Worm (Caenorhabditis elegans): ENCODE results near the gene fbxb-72.

Gene fbxb-72

ce11 chrV:702260-702659, 21.5 kb downstream of the fbxb-72 start, which contains the start of gene srbc-37:
Gene srbc-37 (plus strand): TSS chrV:702560.
- TF ChIP-seq zag-1 (tag; optimal IDR thresholded peaks at IDR 0.05) (no peak), nhr-76 (tag; optimal IDR thresholded peaks at IDR 0.05) (no peak), C34B4.2 (tag; optimal IDR thresholded peaks at IDR 0.05) (no peak), nhr-71 (tag; optimal IDR thresholded peaks at IDR 0.05) (no peak), ceh-82 (tag; optimal IDR thresholded peaks at IDR 0.05) (no peak), ama-1 (optimal IDR thresholded peaks at IDR 0.05) (no peak), mep-1 (tag; optimal IDR thresholded peaks at IDR 0.05) (no peak), lin-13 (GFP tag; optimal IDR thresholded peaks at IDR 0.05) (no peak), skn-1 (tag; optimal IDR thresholded peaks at IDR 0.05) (no peak), fkh-4 (tag; optimal IDR thresholded peaks at IDR 0.05; ENCODE audit: borderline replicate concordance) (no peak), zip-4 (GFP tag; optimal IDR thresholded peaks at IDR 0.05) (no peak), aha-1 (tag; optimal IDR thresholded peaks at IDR 0.05) (no peak), hlh-17 (GFP tag; optimal IDR thresholded peaks at IDR 0.05; ENCODE audit: borderline replicate concordance) (no peak), unc-62 (GFP tag; optimal IDR thresholded peaks at IDR 0.05) (no peak), ceh-63 (GFP tag; optimal IDR thresholded peaks at IDR 0.05) (no peak)

- TF ChIP-seq lir-3 (tag; optimal IDR thresholded peaks at IDR 0.05; ENCODE audit: poor library complexity) = no peak
- TF ChIP-seq efl-1 (optimal IDR thresholded peaks at IDR 0.05) = no peak
- no peak for TF ChIP-seq efl-1 (GFP tag; optimal IDR thresholded peaks at IDR 0.05 in 1 of 2)
- TF ChIP-seq lin-35 (GFP tag; optimal IDR thresholded peaks at IDR 0.05) = no peak
- no peak for TF ChIP-seq egl-27 (tag; optimal IDR thresholded peaks at IDR 0.05)
- no peak for TF ChIP-seq swsn-7 (tag; optimal IDR thresholded peaks at IDR 0.05)
Observed at ce11 chrV:699489-700129, 24.1 kb downstream of the fbxb-72 start, which contains the start of the genes ugt-29 and srx-5. Gene ugt-29 (minus strand): TSS chrV:699589. Gene srx-5 (plus strand): TSS chrV:700079.

- TF ChIP-seq ztf-4 (tag; optimal IDR thresholded peaks at IDR 0.05) = no peak
- TF ChIP-seq ceh-82 (tag; optimal IDR thresholded peaks at IDR 0.05) = no peak
- no peak for TF ChIP-seq sup-37 (GFP tag; optimal IDR thresholded peaks at IDR 0.05)
- no peak for TF ChIP-seq isw-1 (GFP tag; IDR thresholded peaks at IDR 0.05)
- TF ChIP-seq nhr-85 (tag) = no peak
- no peak for TF ChIP-seq snu-23 (GFP tag; optimal IDR thresholded peaks at IDR 0.05)
- TF ChIP-seq C34B4.2 (tag; optimal IDR thresholded peaks at IDR 0.05) = no peak
- no peak for TF ChIP-seq efl-3 (GFP tag; optimal IDR thresholded peaks at IDR 0.05)
- no peak for TF ChIP-seq zag-1 (tag; optimal IDR thresholded peaks at IDR 0.05)
- no peak for TF ChIP-seq alr-1 (tag; optimal IDR thresholded peaks at IDR 0.05; ENCODE audit: borderline replicate concordance)
- no peak for TF ChIP-seq irx-1 (tag; optimal IDR thresholded peaks at IDR 0.05)
- no peak for TF ChIP-seq nhr-28 (tag; optimal IDR thresholded peaks at IDR 0.05)
Observed at ce11 chrV:699051-699450, 24.7 kb downstream of the fbxb-72 start.

ce11 chrV:695914-696313, 27.8 kb downstream of the fbxb-72 start, which contains the start of gene srj-52:
Gene srj-52 (minus strand): TSS chrV:696014.
- TF ChIP-seq mep-1 (tag; optimal IDR thresholded peaks at IDR 0.05) = no peak
- no peak for TF ChIP-seq aha-1 (tag; optimal IDR thresholded peaks at IDR 0.05)
- TF ChIP-seq ceh-82 (tag; optimal IDR thresholded peaks at IDR 0.05) = no peak
- TF ChIP-seq hlh-17 (GFP tag; optimal IDR thresholded peaks at IDR 0.05; ENCODE audit: borderline replicate concordance) = no peak
- TF ChIP-seq nhr-237 (tag; optimal IDR thresholded peaks at IDR 0.05) = no peak
- TF ChIP-seq zag-1 (tag; optimal IDR thresholded peaks at IDR 0.05) = no peak
- no peak for TF ChIP-seq C34B4.2 (tag; optimal IDR thresholded peaks at IDR 0.05)
- TF ChIP-seq grh-1 (GFP tag; IDR thresholded peaks at IDR 0.05) = no peak
- TF ChIP-seq blmp-1 (tag; optimal IDR thresholded peaks at IDR 0.05) = no peak
- TF ChIP-seq ceh-63 (GFP tag; optimal IDR thresholded peaks at IDR 0.05) = no peak
- no peak for TF ChIP-seq isw-1 (GFP tag; IDR thresholded peaks at IDR 0.05)
- TF ChIP-seq nhr-76 (tag; optimal IDR thresholded peaks at IDR 0.05) = no peak
- no peak for TF ChIP-seq hpl-2 (GFP tag; optimal IDR thresholded peaks at IDR 0.05)
- TF ChIP-seq efl-3 (GFP tag; optimal IDR thresholded peaks at IDR 0.05) = no peak
- no peak for TF ChIP-seq egl-27 (tag; optimal IDR thresholded peaks at IDR 0.05)
- no peak for TF ChIP-seq nhr-12 (tag; optimal IDR thresholded peaks at IDR 0.05)
- no peak for TF ChIP-seq lin-15B (tag; optimal IDR thresholded peaks at IDR 0.05)

Measured in whole organism, L1 larva.